Fruit fly (Drosophila melanogaster): Measurements from ENCODE around the gene CG15020.

DNA sequence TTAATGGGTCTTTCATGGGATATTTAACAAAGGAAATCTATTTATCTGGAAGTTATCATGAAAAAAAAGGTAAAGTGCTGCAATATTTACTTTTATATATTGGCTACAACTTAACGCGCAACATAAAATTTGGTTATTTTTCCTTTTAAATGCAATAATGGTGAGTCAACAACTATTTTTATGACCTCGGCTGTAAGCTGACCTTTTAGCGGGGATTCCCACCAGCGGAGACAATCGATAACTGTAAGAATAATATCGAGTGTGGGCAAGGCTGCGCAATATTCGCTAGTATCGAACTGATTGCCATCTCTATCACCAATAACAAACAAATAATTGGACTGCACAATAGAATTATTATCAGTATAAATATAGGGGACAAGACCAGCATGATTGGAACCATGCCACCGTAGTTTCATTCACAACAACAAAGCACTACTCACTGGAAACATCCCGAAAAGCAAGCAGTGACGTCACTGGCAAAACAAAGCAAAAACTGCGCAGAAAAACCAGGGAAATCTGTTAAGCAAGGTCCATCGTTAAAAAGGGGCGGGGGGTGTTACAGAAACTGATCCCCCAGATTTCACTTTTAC is 18.2 kb upstream of the CG15020 start, which contains the start of gene Syx17:
- TF ChIP-seq CTCF (optimal IDR thresholded peaks at IDR 0.05) (no peak), CG8478 (optimal IDR thresholded peaks at IDR 0.05) (no peak)

All from S2 (cell line).